Fruit fly (Drosophila melanogaster): ENCODE results near the gene CG42367.

The CG42367 gene

dm6 chr2L:9915011-9915850 is 15.1 kb upstream of the CG42367 start, which contains the start of gene yip2 (continued):
- TF ChIP-seq ssp (GFP tag; IDR thresholded peaks at IDR 0.05): no peak
- TF ChIP-seq Max (GFP tag; optimal IDR thresholded peaks at IDR 0.05): no peak
- no peak; the same call in 2 of the 3 replicates for TF ChIP-seq B-H1 (GFP tag; IDR thresholded peaks at IDR 0.05)
- TF ChIP-seq mam (GFP tag; optimal IDR thresholded peaks at IDR 0.05): peak; percentile 52
- TF ChIP-seq CG31441 (GFP tag; IDR thresholded peaks at IDR 0.05): peak; percentile 58; the same call in 1 of the 2 replicates
- TF ChIP-seq CG7372 (GFP tag; IDR thresholded peaks at IDR 0.05): 0 out of 2 replicates have a peak, but pooled peaks have one; percentile 16
- TF ChIP-seq CG17186 (GFP tag; optimal IDR thresholded peaks at IDR 0.05): no peak
- TF ChIP-seq BtbVII (GFP tag; optimal IDR thresholded peaks at IDR 0.05): peak; percentile 71
- TF ChIP-seq usp (GFP tag; optimal IDR thresholded peaks at IDR 0.05): no peak
- TF ChIP-seq exex (tag; optimal IDR thresholded peaks at IDR 0.05): peak; percentile 57
- TF ChIP-seq Mrtf (GFP tag; IDR thresholded peaks at IDR 0.05): no peak
- TF ChIP-seq NFAT (GFP tag; IDR thresholded peaks at IDR 0.05): peak; percentile 60; the same call in 1 of the 2 replicates
- TF ChIP-seq fru (optimal IDR thresholded peaks at IDR 0.05): no peak
- TF ChIP-seq CG17328 (GFP tag; IDR thresholded peaks at IDR 0.05): peak; percentile 69
- peak in 1 of 2 experiments; percentile 33 for TF ChIP-seq Hr78 (GFP tag; optimal IDR thresholded peaks at IDR 0.05)
- TF ChIP-seq CG2199 (GFP tag; IDR thresholded peaks at IDR 0.05): no peak
- TF ChIP-seq CG17361 (GFP tag; IDR thresholded peaks at IDR 0.05): peak; percentile 34; the same call in 2 of the 3 replicates
- TF ChIP-seq CG15011 (GFP tag; optimal IDR thresholded peaks at IDR 0.05): no peak
- TF ChIP-seq MESR4 (GFP tag; optimal IDR thresholded peaks at IDR 0.05): peak; percentile 27
- no peak for TF ChIP-seq CG5953 (GFP tag; IDR thresholded peaks at IDR 0.05)
- no peak; the same call in 1 of the 2 replicates for TF ChIP-seq al (GFP tag; IDR thresholded peaks at IDR 0.05)
- peak; percentile 18 for TF ChIP-seq tx (GFP tag; optimal IDR thresholded peaks at IDR 0.05)
- TF ChIP-seq pros (GFP tag; optimal IDR thresholded peaks at IDR 0.05): no peak
- TF ChIP-seq gcm2 (GFP tag; optimal IDR thresholded peaks at IDR 0.05): no peak
- no peak for TF ChIP-seq CG9876 (GFP tag; optimal IDR thresholded peaks at IDR 0.05)
- TF ChIP-seq H2.0 (GFP tag; IDR thresholded peaks at IDR 0.05): peak; percentile 42; the same call in 1 of the 2 replicates
- peak; percentile 72 for TF ChIP-seq zfh1 (GFP tag; IDR thresholded peaks at IDR 0.05)
- TF ChIP-seq Dref (GFP tag; IDR thresholded peaks at IDR 0.05): no peak; the same call in 1 of the 2 replicates
- TF ChIP-seq yki (optimal IDR thresholded peaks at IDR 0.05): no peak
- TF ChIP-seq ind (GFP tag; optimal IDR thresholded peaks at IDR 0.05): peak; percentile 61
- TF ChIP-seq CG8478 (optimal IDR thresholded peaks at IDR 0.05): no peak
- no peak for TF ChIP-seq HLHmδ (GFP tag; optimal IDR thresholded peaks at IDR 0.05)
- peak; percentile 62 for TF ChIP-seq CG12071 (GFP tag; optimal IDR thresholded peaks at IDR 0.05)
- peak; percentile 23 for TF ChIP-seq CG17829 (tag; optimal IDR thresholded peaks at IDR 0.05)
- peak; percentile 83 for TF ChIP-seq CG2120 (GFP tag; optimal IDR thresholded peaks at IDR 0.05)
- peak; percentile 72 for TF ChIP-seq Fer1 (GFP tag; optimal IDR thresholded peaks at IDR 0.05)
- TF ChIP-seq CG16863 (GFP tag; optimal IDR thresholded peaks at IDR 0.05): peak; percentile 58
- TF ChIP-seq abd-A (tag; optimal IDR thresholded peaks at IDR 0.05): no peak
- TF ChIP-seq Nf-YC (tag; optimal IDR thresholded peaks at IDR 0.05): peak; percentile 67
- peak; percentile 88 for TF ChIP-seq zf30C (GFP tag; optimal IDR thresholded peaks at IDR 0.05)
- TF ChIP-seq CG9817 (tag; optimal IDR thresholded peaks at IDR 0.05): peak; percentile 39
- TF ChIP-seq Blimp-1 (GFP tag; optimal IDR thresholded peaks at IDR 0.05): peak; percentile 42
- TF ChIP-seq Sox102F (GFP tag; optimal IDR thresholded peaks at IDR 0.05): peak; percentile 74
- TF ChIP-seq MTF-1 (GFP tag; optimal IDR thresholded peaks at IDR 0.05; ENCODE audit: borderline replicate concordance): no peak
- peak; percentile 83 for TF ChIP-seq vvl (GFP tag; IDR thresholded peaks at IDR 0.05)
- TF ChIP-seq CG4854 (GFP tag; optimal IDR thresholded peaks at IDR 0.05): peak; percentile 5
- TF ChIP-seq CG8944 (GFP tag; optimal IDR thresholded peaks at IDR 0.05): peak; percentile 21
- no peak for TF ChIP-seq unc-4 (GFP tag; IDR thresholded peaks at IDR 0.05; ENCODE audit: partially characterized antibody)
- TF ChIP-seq dysf (GFP tag; IDR thresholded peaks at IDR 0.05): peak; percentile 67; the same call in 1 of the 3 replicates
- peak; percentile 69 for TF ChIP-seq Ada2b (GFP tag; IDR thresholded peaks at IDR 0.05)

All from whole organism, embryonic.